Worm (Caenorhabditis elegans): ENCODE data around the gene C50D2.2.

DNA sequence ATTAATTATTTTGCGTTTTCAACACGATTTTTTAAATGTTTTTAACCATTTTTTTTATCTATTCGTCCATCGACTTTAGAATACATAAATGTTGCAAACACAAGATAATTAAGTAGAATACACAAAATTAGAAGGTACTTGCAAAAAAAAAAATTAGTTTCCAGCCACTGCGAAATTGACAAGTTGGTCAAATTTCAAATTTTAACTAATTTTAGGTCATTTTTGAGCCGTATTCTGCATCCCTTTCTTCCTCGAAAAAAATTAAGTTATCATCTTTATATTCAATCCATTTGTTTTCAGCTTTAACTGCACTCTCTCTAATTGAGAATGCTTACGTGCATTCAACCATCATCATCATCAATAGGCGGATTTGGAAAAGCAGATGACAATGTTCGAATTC lies 39.6 kb upstream of the C50D2.2 start, which contains the start of gene egl-26:
- TF ChIP-seq unc-62 (GFP tag; optimal IDR thresholded peaks at IDR 0.05) (no peak), grh-1 (GFP tag; IDR thresholded peaks at IDR 0.05) (no peak), dpl-1 (GFP tag; optimal IDR thresholded peaks at IDR 0.05) (no peak), nhr-237 (tag; optimal IDR thresholded peaks at IDR 0.05) (no peak), ztf-11 (tag; optimal IDR thresholded peaks at IDR 0.05) (no peak), sox-4 (tag; optimal IDR thresholded peaks at IDR 0.05) (no peak)

All from whole organism, L1 larva.